Worm (Caenorhabditis elegans) whole organism, L4/young adult: ENCODE results near the gene srx-114.

ENCODE experiments used
- W03F9.2 ChIP-seq: fragments of 150-350 bp; optimal IDR thresholded peaks from 2 replicates; lab custom pipeline; 2014; ENCODE audit warnings: missing biosample characterization, missing genetic modification characterization
- dao-5 ChIP-seq: sonication (generic microtip); optimal IDR thresholded peaks from 2 replicates; lab custom pipeline; 2016; ENCODE audit warnings: missing genotype, missing genetic modification characterization, moderate library complexity, missing compliant biosample characterization
- him-1 ChIP-seq: sonication (generic microtip); optimal IDR thresholded peaks from 2 replicates; lab custom pipeline; 2016; ENCODE audit warnings: missing genotype, missing genetic modification reagents, missing genetic modification characterization, missing compliant biosample characterization

- TF ChIP-seq him-1 (tag; lab: Kevin White, UChicago), result no peak
- TF ChIP-seq dao-5 (tag; lab: Kevin White, UChicago), result no peak
- peak; percentile 6 for TF ChIP-seq W03F9.2 (tag; lab: Kevin White, UChicago)
Measured at ce11 chrII:5429522-5430257, 3.3 kb downstream of the srx-114 start, which contains the start of the genes F07F6.4 and F07F6.2.
